Fruit fly (Drosophila melanogaster) whole organism, wandering third instar larva: ENCODE data around the gene Cpr62Bb.

Source experiments
- Abd-B ChIP-seq: fragments of >200 bp; optimal IDR thresholded peaks from 2 replicates; lab custom pipeline; 2017; ENCODE audit warnings: missing biosample characterization, missing genetic modification characterization
- CG32264 ChIP-seq: fragments of 200-800 bp; sonication (Bioruptor generic); optimal IDR thresholded peaks from 2 replicates; lab custom pipeline; 2016; ENCODE audit warnings: missing biosample characterization, missing genetic modification characterization
- CG9705 ChIP-seq: fragments of 200-800 bp; sonication (Bioruptor generic); optimal IDR thresholded peaks from 2 replicates; lab custom pipeline; 2018; ENCODE audit warnings: missing biosample characterization, mild to moderate bottlenecking, missing genetic modification characterization
- CrebA ChIP-seq: fragments of 200-800 bp; sonication (Bioruptor generic); optimal IDR thresholded peaks from 2 replicates; lab custom pipeline; 2016; ENCODE audit warnings: missing biosample characterization, mild to moderate bottlenecking, missing genetic modification characterization, borderline replicate concordance
- Dfd ChIP-seq: fragments of >200 bp; optimal IDR thresholded peaks from 2 replicates; lab custom pipeline; 2017; ENCODE audit warnings: missing biosample characterization, missing genetic modification characterization
- Dif ChIP-seq: fragments of 200-275, 200-300 bp; sonication (Bioruptor generic); optimal IDR thresholded peaks from 2 replicates; lab custom pipeline; 2018; ENCODE audit warnings: missing biosample characterization, missing genetic modification characterization; ENCODE audit not compliant: partially characterized antibody
- GATAd ChIP-seq: sonication (Bioruptor generic); optimal IDR thresholded peaks from 2 replicates; lab custom pipeline; 2016; ENCODE audit warnings: missing biosample characterization, missing genetic modification characterization
- HLH106 ChIP-seq: fragments of 200-800 bp; optimal IDR thresholded peaks from 3 replicates; lab custom pipeline; 2019; ENCODE audit warnings: missing biosample characterization, mild to moderate bottlenecking, missing genetic modification characterization, moderate library complexity
- Hr78 ChIP-seq: fragments of >200 bp; optimal IDR thresholded peaks from 2 replicates; lab custom pipeline; 2017; ENCODE audit warnings: missing biosample characterization, missing genetic modification characterization
- Hr83 ChIP-seq: fragments of 200-300 bp; sonication (Bioruptor generic); optimal IDR thresholded peaks from 2 replicates; lab custom pipeline; 2016; ENCODE audit warnings: missing biosample characterization, mild to moderate bottlenecking, missing genetic modification characterization, moderate library complexity; ENCODE audit not compliant: poor library complexity, severe bottlenecking
- Jra ChIP-seq: sonication (Bioruptor generic); optimal IDR thresholded peaks from 2 replicates; lab custom pipeline; 2016; ENCODE audit warnings: missing biosample characterization, missing genetic modification characterization
- Mio ChIP-seq: sonication (Bioruptor generic); optimal IDR thresholded peaks from 2 replicates; lab custom pipeline; 2016; ENCODE audit warnings: missing biosample characterization, missing genetic modification characterization
- Myc ChIP-seq: fragments of >200 bp; optimal IDR thresholded peaks from 2 replicates; lab custom pipeline; 2017
- N ChIP-seq: fragments of >200 bp; optimal IDR thresholded peaks from 2 replicates; lab custom pipeline; 2018; ENCODE audit warnings: missing biosample characterization, missing external identifiers, missing genetic modification characterization
- OdsH ChIP-seq: fragments of 200-800 bp; sonication (Bioruptor generic); optimal IDR thresholded peaks from 2 replicates; lab custom pipeline; 2016; ENCODE audit warnings: missing biosample characterization, mild to moderate bottlenecking, missing genetic modification characterization
- Rel ChIP-seq, 2 experiments: fragments of 200-800 bp; sonication (Bioruptor generic) in 1 of 2; optimal IDR thresholded peaks; 2 replicates in 1 of 2; 3 replicates in 1 of 2; lab custom pipeline; 2016 to 2019; ENCODE audit warnings: mild to moderate bottlenecking in 2 of 2, missing biosample characterization in 2 of 2, missing genetic modification characterization in 2 of 2, moderate library complexity in 1 of 2
- Sp1 ChIP-seq: fragments of 200-800 bp; sonication (Bioruptor generic); optimal IDR thresholded peaks from 3 replicates; lab custom pipeline; 2019; ENCODE audit warnings: missing biosample characterization, mild to moderate bottlenecking, missing genetic modification characterization, moderate library complexity
- Vsx2 ChIP-seq: fragments of 200-300, 225-300 bp; sonication (Bioruptor generic); optimal IDR thresholded peaks from 2 replicates; lab custom pipeline; 2018; ENCODE audit warnings: missing biosample characterization, missing genetic modification characterization; ENCODE audit not compliant: partially characterized antibody
- br ChIP-seq: fragments of 200-800 bp; sonication (Bioruptor generic); optimal IDR thresholded peaks from 2 replicates; lab custom pipeline; 2016; ENCODE audit warnings: missing biosample characterization, missing genetic modification characterization
- brk ChIP-seq: fragments of 200-800 bp; sonication (Bioruptor generic); optimal IDR thresholded peaks from 2 replicates; lab custom pipeline; 2016; ENCODE audit warnings: missing biosample characterization, mild to moderate bottlenecking, missing genetic modification characterization
- dl ChIP-seq, 2 experiments: fragments of 175-275, 200-275 bp in 1 of 2; fragments of 200-275 bp in 1 of 2; sonication (Bioruptor generic); optimal IDR thresholded peaks; lab custom pipeline; 2018; ENCODE audit warnings: mild to moderate bottlenecking in 2 of 2, missing biosample characterization in 2 of 2, missing genetic modification characterization in 2 of 2, moderate library complexity in 2 of 2; ENCODE audit not compliant: partially characterized antibody in 2 of 2, insufficient read depth in 1 of 2
- dmrt93B ChIP-seq: fragments of 200-800 bp; sonication (Bioruptor generic); optimal IDR thresholded peaks from 2 replicates; lab custom pipeline; 2018; ENCODE audit warnings: missing biosample characterization, mild to moderate bottlenecking, missing genetic modification characterization
- dsf ChIP-seq: sonication (Bioruptor generic); optimal IDR thresholded peaks from 2 replicates; lab custom pipeline; 2016; ENCODE audit warnings: missing biosample characterization, missing genetic modification characterization, borderline replicate concordance
- ey ChIP-seq: fragments of 200-800 bp; sonication (Bioruptor generic); optimal IDR thresholded peaks from 2 replicates; lab custom pipeline; 2016; ENCODE audit warnings: missing biosample characterization, missing genetic modification characterization
- foxo ChIP-seq, 2 experiments: fragments of 200-800 bp; sonication (Bioruptor generic); optimal IDR thresholded peaks; 2 replicates in 1 of 2; 3 replicates in 1 of 2; lab custom pipeline; 2016 to 2017; ENCODE audit warnings: missing biosample characterization in 2 of 2, missing genetic modification characterization in 2 of 2
- fru ChIP-seq: fragments of 200-800 bp; sonication (Bioruptor generic); optimal IDR thresholded peaks from 3 replicates; lab custom pipeline; 2016; ENCODE audit warnings: missing biosample characterization, mild to moderate bottlenecking, missing genetic modification characterization
- h ChIP-seq: fragments of 200-800 bp; sonication (Bioruptor generic); optimal IDR thresholded peaks from 3 replicates; lab custom pipeline; 2016; ENCODE audit warnings: missing biosample characterization, mild to moderate bottlenecking, missing genetic modification characterization
- jim ChIP-seq: fragments of 175-275, 200-325 bp; sonication (Bioruptor generic); optimal IDR thresholded peaks from 2 replicates; lab custom pipeline; 2016; ENCODE audit warnings: missing biosample characterization, mild to moderate bottlenecking, missing genetic modification characterization
- lola ChIP-seq: fragments of >200 bp; optimal IDR thresholded peaks from 2 replicates; lab custom pipeline; 2017; ENCODE audit warnings: missing biosample characterization, missing genetic modification characterization
- pan ChIP-seq: fragments of >200 bp; optimal IDR thresholded peaks from 2 replicates; lab custom pipeline; 2017
- psq ChIP-seq: fragments of 200-800 bp; sonication (Bioruptor generic); optimal IDR thresholded peaks from 3 replicates; lab custom pipeline; 2017; ENCODE audit warnings: missing biosample characterization, mild to moderate bottlenecking, missing genetic modification characterization, moderate library complexity
- rgr ChIP-seq: fragments of 200-800 bp; sonication (Bioruptor generic); optimal IDR thresholded peaks from 3 replicates; lab custom pipeline; 2016; ENCODE audit warnings: missing biosample characterization, mild to moderate bottlenecking, missing genetic modification characterization
- sage ChIP-seq: fragments of 200-800 bp; sonication (Bioruptor generic); optimal IDR thresholded peaks from 2 replicates; lab custom pipeline; 2016; ENCODE audit warnings: missing biosample characterization, mild to moderate bottlenecking, missing genetic modification characterization
- sv ChIP-seq: fragments of 200-800 bp; sonication (Bioruptor generic); optimal IDR thresholded peaks from 3 replicates; lab custom pipeline; 2016; ENCODE audit warnings: missing biosample characterization, missing genetic modification characterization
- tai ChIP-seq: sonication (Bioruptor generic); optimal IDR thresholded peaks from 2 replicates; lab custom pipeline; 2016; ENCODE audit warnings: missing biosample characterization, missing genetic modification characterization
- usp ChIP-seq: fragments of >200 bp; optimal IDR thresholded peaks from 2 replicates; lab custom pipeline; 2017; ENCODE audit warnings: missing biosample characterization, missing genetic modification characterization
- woc ChIP-seq: sonication (Bioruptor generic); optimal IDR thresholded peaks from 2 replicates; lab custom pipeline; 2016; ENCODE audit warnings: missing biosample characterization, mild to moderate bottlenecking, missing genetic modification characterization

Cpr62Bb gene

dm6 chr3L:1835064-1835463, at the start of gene Cpr62Bb:
Gene Cpr62Bb, minus strand, starts transcription at chr3L:1835164.
- TF ChIP-seq lola (GFP tag; lab: Kevin White, UChicago) (no peak), Vsx2 (no peak)
- TF ChIP-seq, all 38 proteins: peak for 0

dm6 chr3L:1884652-1885051, 49.7 kb upstream of the Cpr62Bb start, which contains the start of gene Aprt:
Gene Aprt, minus strand, starts transcription at chr3L:1885019.
- no peak for TF ChIP-seq tai
- no peak for TF ChIP-seq br
- TF ChIP-seq Hr83 (GFP tag; lab: Kevin White, UChicago), result no peak
- TF ChIP-seq foxo (GFP tag; optimal IDR thresholded peaks at IDR 0.05; lab: Kevin White, UChicago), result no peak
- no peak for TF ChIP-seq Rel (GFP tag; optimal IDR thresholded peaks at IDR 0.05; lab: Kevin White, UChicago)
- peak; percentile 97 for TF ChIP-seq Rel (tag; optimal IDR thresholded peaks at IDR 0.05; lab: Kevin White, UChicago)
- TF ChIP-seq HLH106 (tag; lab: Kevin White, UChicago), result no peak
- TF ChIP-seq CG32264, result no peak
- no peak for TF ChIP-seq fru (GFP tag; lab: Kevin White, UChicago)
- no peak for TF ChIP-seq dmrt93B (GFP tag; lab: Kevin White, UChicago)
- no peak for TF ChIP-seq h
- TF ChIP-seq Abd-B (GFP tag; lab: Kevin White, UChicago), result no peak
- TF ChIP-seq Myc (lab: Kevin White, UChicago), result peak; percentile 69
- no peak for TF ChIP-seq woc
- TF ChIP-seq pan (lab: Kevin White, UChicago), result no peak
- peak; percentile 14 for TF ChIP-seq sage (GFP tag; lab: Kevin White, UChicago)
- TF ChIP-seq, all 38 proteins: peak for 3

- TF ChIP-seq Myc (lab: Kevin White, UChicago), result peak; percentile 5
- no peak for TF ChIP-seq foxo (GFP tag; optimal IDR thresholded peaks at IDR 0.05; lab: Kevin White, UChicago)
- TF ChIP-seq Hr78 (GFP tag; lab: Kevin White, UChicago), result no peak
- no peak for TF ChIP-seq Sp1 (GFP tag; lab: Kevin White, UChicago)
These were observed 48.0 kb upstream of the Cpr62Bb start, which contains the start of gene CG13937 for dm6 chr3L:1882868-1883554. Gene CG13937, minus strand, starts transcription at chr3L:1883041.

dm6 chr3L:1881919-1882318, 47.0 kb upstream of the Cpr62Bb start:
- TF ChIP-seq psq, result no peak
- TF ChIP-seq sv (GFP tag; lab: Kevin White, UChicago), result no peak
- no peak for TF ChIP-seq CrebA (GFP tag; lab: Kevin White, UChicago)
- peak; percentile 39 for TF ChIP-seq h
- TF ChIP-seq CG32264, result no peak
- TF ChIP-seq Abd-B (GFP tag; lab: Kevin White, UChicago), result no peak
- TF ChIP-seq tai, result no peak
- TF ChIP-seq dl (GFP tag; optimal IDR thresholded peaks at IDR 0.05; lab: Kevin White, UChicago; ENCODE audit: insufficient read depth in 1 of 2, partially characterized antibody in 2 of 2), result no peak
- no peak for TF ChIP-seq br
- peak; percentile 11 for TF ChIP-seq fru (GFP tag; lab: Kevin White, UChicago)
- TF ChIP-seq ey (GFP tag; lab: Kevin White, UChicago), result no peak
- no peak for TF ChIP-seq Hr78 (GFP tag; lab: Kevin White, UChicago)
- no peak for TF ChIP-seq CG9705 (GFP tag; lab: Kevin White, UChicago)
- peak in 1 of 2 experiments; percentile 30 for TF ChIP-seq foxo (GFP tag; optimal IDR thresholded peaks at IDR 0.05; lab: Kevin White, UChicago)
- no peak for TF ChIP-seq Dfd
- TF ChIP-seq usp (GFP tag; lab: Kevin White, UChicago), result no peak
- no peak for TF ChIP-seq Myc (lab: Kevin White, UChicago)
- no peak for TF ChIP-seq Mio
- TF ChIP-seq brk (GFP tag; lab: Kevin White, UChicago), result no peak
- TF ChIP-seq jim (GFP tag; lab: Kevin White, UChicago), result no peak
- no peak for TF ChIP-seq woc
- no peak for TF ChIP-seq N (GFP tag; lab: Kevin White, UChicago)
- TF ChIP-seq pan (lab: Kevin White, UChicago), result no peak
- TF ChIP-seq dsf (GFP tag; lab: Kevin White, UChicago), result no peak
- TF ChIP-seq OdsH (GFP tag; lab: Kevin White, UChicago), result peak; percentile 29
- no peak for TF ChIP-seq Dif (GFP tag; lab: Kevin White, UChicago)
- TF ChIP-seq Rel (GFP tag; optimal IDR thresholded peaks at IDR 0.05; lab: Kevin White, UChicago), result no peak
- TF ChIP-seq Rel (tag; optimal IDR thresholded peaks at IDR 0.05; lab: Kevin White, UChicago), result no peak
- TF ChIP-seq GATAd (GFP tag; lab: Kevin White, UChicago), result no peak
- TF ChIP-seq Jra (GFP tag; lab: Kevin White, UChicago), result no peak
- no peak for TF ChIP-seq Sp1 (GFP tag; lab: Kevin White, UChicago)
- TF ChIP-seq HLH106 (tag; lab: Kevin White, UChicago), result no peak
- TF ChIP-seq lola (GFP tag; lab: Kevin White, UChicago), result no peak
- TF ChIP-seq rgr (GFP tag; lab: Kevin White, UChicago), result peak; percentile 48
